Worm (Caenorhabditis elegans) whole organism, late embryonic: ENCODE results near the gene K04B12.2.

Experiments used
- C08G9.2 ChIP-seq: sonication (generic microtip); optimal IDR thresholded peaks from 2 replicates; lab custom pipeline; 2016; ENCODE audit warnings: mild to moderate bottlenecking, missing genetic modification characterization, moderate library complexity, missing compliant biosample characterization
- F13H6.1 ChIP-seq: sonication (generic microtip); optimal IDR thresholded peaks from 2 replicates; lab custom pipeline; 2016; ENCODE audit warnings: missing genetic modification characterization, missing compliant biosample characterization
- K02D7.2 ChIP-seq: sonication (generic microtip); optimal IDR thresholded peaks from 2 replicates; lab custom pipeline; 2017; ENCODE audit warnings: mild to moderate bottlenecking, missing genetic modification characterization, missing compliant biosample characterization
- K09A11.1 ChIP-seq: sonication (generic microtip); optimal IDR thresholded peaks from 2 replicates; lab custom pipeline; 2017; ENCODE audit warnings: antibody characterized with exemption, mild to moderate bottlenecking, missing genetic modification characterization, missing compliant biosample characterization; ENCODE audit not compliant: insufficient read depth
- T23F11.4 ChIP-seq: fragments of 200-800 bp; sonication (Bioruptor generic); optimal IDR thresholded peaks from 2 replicates; lab custom pipeline; 2018; ENCODE audit warnings: mild to moderate bottlenecking, missing genetic modification characterization, missing compliant biosample characterization
- Y22D7AL.16 ChIP-seq: sonication (generic microtip); optimal IDR thresholded peaks from 2 replicates; lab custom pipeline; 2016; ENCODE audit warnings: missing genetic modification characterization, missing compliant biosample characterization
- ceh-14 ChIP-seq: sonication (generic microtip); optimal IDR thresholded peaks from 2 replicates; lab custom pipeline; 2016; ENCODE audit warnings: missing genotype, missing genetic modification characterization, missing compliant biosample characterization
- ceh-2 ChIP-seq: sonication (generic microtip); optimal IDR thresholded peaks from 2 replicates; lab custom pipeline; 2016; ENCODE audit warnings: missing genotype, missing genetic modification characterization, missing compliant biosample characterization
- ceh-22 ChIP-seq: sonication (generic microtip); optimal IDR thresholded peaks from 2 replicates; lab custom pipeline; 2017; ENCODE audit warnings: missing biosample characterization, missing genetic modification characterization
- ceh-24 ChIP-seq: sonication (generic microtip); optimal IDR thresholded peaks from 2 replicates; lab custom pipeline; 2016; ENCODE audit warnings: mild to moderate bottlenecking, missing genetic modification characterization, missing compliant biosample characterization
- ceh-31 ChIP-seq: sonication (generic microtip); optimal IDR thresholded peaks from 2 replicates; lab custom pipeline; 2016; ENCODE audit warnings: missing genetic modification characterization, missing compliant biosample characterization
- ceh-34 ChIP-seq: sonication (generic microtip); optimal IDR thresholded peaks from 2 replicates; lab custom pipeline; 2016; ENCODE audit warnings: mild to moderate bottlenecking, missing genetic modification characterization, missing compliant biosample characterization
- ceh-48 ChIP-seq: sonication (generic microtip); optimal IDR thresholded peaks from 2 replicates; lab custom pipeline; 2016; ENCODE audit warnings: missing genetic modification characterization, inconsistent platforms, missing compliant biosample characterization
- ceh-6 ChIP-seq: fragments of 200-800 bp; sonication (Bioruptor generic); optimal IDR thresholded peaks from 2 replicates; lab custom pipeline; 2018; ENCODE audit warnings: mild to moderate bottlenecking, missing genetic modification characterization, missing compliant biosample characterization
- dmd-4 ChIP-seq: sonication (generic microtip); optimal IDR thresholded peaks from 2 replicates; lab custom pipeline; 2016; ENCODE audit warnings: borderline replicate concordance, missing genetic modification characterization, missing compliant biosample characterization
- dve-1 ChIP-seq: sonication (generic microtip); optimal IDR thresholded peaks from 2 replicates; lab custom pipeline; 2017; ENCODE audit warnings: antibody characterized with exemption, mild to moderate bottlenecking, missing genetic modification characterization, missing compliant biosample characterization
- elt-2 ChIP-seq: sonication (generic microtip); optimal IDR thresholded peaks from 2 replicates; lab custom pipeline; 2016; ENCODE audit warnings: missing genetic modification reagents, missing genetic modification characterization, missing compliant biosample characterization
- ets-4 ChIP-seq: sonication (generic microtip); optimal IDR thresholded peaks from 2 replicates; lab custom pipeline; 2016; ENCODE audit warnings: missing genetic modification characterization, missing compliant biosample characterization
- eyg-1 ChIP-seq: sonication (generic microtip); optimal IDR thresholded peaks from 2 replicates; lab custom pipeline; 2016; ENCODE audit warnings: missing genotype, missing genetic modification characterization, missing compliant biosample characterization
- fkh-10 ChIP-seq: fragments of 150-350 bp; optimal IDR thresholded peaks from 2 replicates; lab custom pipeline; 2014; ENCODE audit warnings: missing biosample characterization, missing genetic modification reagents, missing genetic modification characterization
- hlh-13 ChIP-seq: fragments of 200-800 bp; sonication (Bioruptor generic); optimal IDR thresholded peaks from 2 replicates; lab custom pipeline; 2018; ENCODE audit warnings: mild to moderate bottlenecking, missing genetic modification characterization, missing compliant biosample characterization
- hlh-30 ChIP-seq: sonication (generic microtip); optimal IDR thresholded peaks from 2 replicates; lab custom pipeline; 2017; ENCODE audit warnings: antibody characterized with exemption, missing genetic modification characterization, missing compliant biosample characterization; ENCODE audit not compliant: insufficient read depth
- hlh-8 ChIP-seq: sonication (generic microtip); optimal IDR thresholded peaks from 2 replicates; lab custom pipeline; 2016; ENCODE audit warnings: missing genotype, missing genetic modification characterization, missing compliant biosample characterization
- lim-6 ChIP-seq: sonication (generic microtip); optimal IDR thresholded peaks from 2 replicates; lab custom pipeline; 2016; ENCODE audit warnings: missing genetic modification characterization, missing compliant biosample characterization
- lin-11 ChIP-seq: fragments of 200-800 bp; sonication (Bioruptor generic); optimal IDR thresholded peaks from 2 replicates; lab custom pipeline; 2018; ENCODE audit warnings: mild to moderate bottlenecking, missing genetic modification characterization, missing compliant biosample characterization
- madf-2 ChIP-seq: sonication (generic microtip); optimal IDR thresholded peaks from 2 replicates; lab custom pipeline; 2017; ENCODE audit warnings: missing genetic modification characterization, missing compliant biosample characterization
- mec-3 ChIP-seq: sonication (generic microtip); optimal IDR thresholded peaks from 2 replicates; lab custom pipeline; 2016; ENCODE audit warnings: borderline replicate concordance, missing genetic modification characterization, missing compliant biosample characterization
- nfya-1 ChIP-seq: sonication (generic microtip); optimal IDR thresholded peaks from 2 replicates; lab custom pipeline; 2017; ENCODE audit warnings: missing genetic modification characterization, mild to moderate bottlenecking, missing compliant biosample characterization, antibody characterized with exemption, moderate library complexity
- nhr-11 ChIP-seq: fragments of 150-350 bp; optimal IDR thresholded peaks from 2 replicates; lab custom pipeline; 2014; ENCODE audit warnings: missing biosample characterization, missing genetic modification characterization
- nhr-232 ChIP-seq: sonication (generic microtip); optimal IDR thresholded peaks from 2 replicates; lab custom pipeline; 2016; ENCODE audit warnings: missing genetic modification characterization, missing compliant biosample characterization
- odd-2 ChIP-seq: sonication (generic microtip); optimal IDR thresholded peaks from 2 replicates; lab custom pipeline; 2017; ENCODE audit warnings: antibody characterized with exemption, mild to moderate bottlenecking, missing genetic modification characterization, missing compliant biosample characterization
- pax-1 ChIP-seq: fragments of 150-350 bp; optimal IDR thresholded peaks from 2 replicates; lab custom pipeline; 2014; ENCODE audit warnings: missing biosample characterization, missing genetic modification characterization
- pha-2 ChIP-seq: sonication (generic microtip); optimal IDR thresholded peaks from 2 replicates; lab custom pipeline; 2017; ENCODE audit warnings: mild to moderate bottlenecking, missing genetic modification characterization, missing compliant biosample characterization
- pqm-1 ChIP-seq: sonication (generic microtip); optimal IDR thresholded peaks from 2 replicates; lab custom pipeline; 2016; ENCODE audit warnings: missing genetic modification characterization, missing compliant biosample characterization
- sdc-2 ChIP-seq: sonication (generic microtip); optimal IDR thresholded peaks from 2 replicates; lab custom pipeline; 2016; ENCODE audit warnings: missing genotype, missing genetic modification characterization, missing compliant biosample characterization
- sox-2 ChIP-seq: fragments of 200-800 bp; sonication (Bioruptor generic); IDR thresholded peaks from 2 replicates; pipeline ENCODE4 v1.3.6; 2022; ENCODE audit warnings: missing genetic modification reagents, missing genetic modification characterization, missing compliant biosample characterization
- sox-4 ChIP-seq: sonication (generic microtip); optimal IDR thresholded peaks from 2 replicates; lab custom pipeline; 2017; ENCODE audit warnings: mild to moderate bottlenecking, missing genetic modification characterization, inconsistent platforms, missing compliant biosample characterization
- syd-9 ChIP-seq: sonication (generic microtip); optimal IDR thresholded peaks from 2 replicates; lab custom pipeline; 2016; ENCODE audit warnings: mild to moderate bottlenecking, missing genetic modification characterization, moderate library complexity, missing compliant biosample characterization
- tbx-7 ChIP-seq: sonication (generic microtip); optimal IDR thresholded peaks from 2 replicates; lab custom pipeline; 2016; ENCODE audit warnings: missing genotype, missing genetic modification characterization, missing compliant biosample characterization
- ttx-3 ChIP-seq: sonication (generic microtip); optimal IDR thresholded peaks from 2 replicates; lab custom pipeline; 2016; ENCODE audit warnings: missing genetic modification reagents, missing genetic modification characterization, missing compliant biosample characterization
- unc-3 ChIP-seq, 2 experiments: fragments of 200-800 bp in 1 of 2; sonication (Bioruptor generic) in 1 of 2; sonication (generic microtip) in 1 of 2; conservative IDR thresholded peaks in 1 of 2; optimal IDR thresholded peaks in 1 of 2; 2 replicates each; pipeline versions ENCODE4 v1.3.6 to Lab custom; 2016 to 2022; ENCODE audit warnings: missing compliant biosample characterization in 2 of 2, missing genetic modification characterization in 2 of 2, missing genetic modification reagents in 1 of 2
- unc-55 ChIP-seq: sonication (generic microtip); optimal IDR thresholded peaks from 2 replicates; lab custom pipeline; 2017; ENCODE audit warnings: missing biosample characterization, missing genetic modification reagents, missing genetic modification characterization

Gene K04B12.2

ce11 chrII:14416988-14417387, 20.8 kb downstream of the K04B12.2 start:
- TF ChIP-seq eyg-1 (tag; lab: Kevin White, UChicago) (no peak), tbx-7 (tag; lab: Kevin White, UChicago) (no peak), unc-55 (no peak)
- TF ChIP-seq, all 69 proteins: peak for 0

- TF ChIP-seq sox-2 (GFP tag; lab: Robert Waterston, UW) = no peak
- TF ChIP-seq lim-6 (tag; lab: Kevin White, UChicago) = no peak
- no peak for TF ChIP-seq ets-4
- no peak for TF ChIP-seq eyg-1 (tag; lab: Kevin White, UChicago)
- no peak for TF ChIP-seq nhr-11 (tag; lab: Kevin White, UChicago)
- TF ChIP-seq sdc-2 (tag; lab: Kevin White, UChicago) = no peak
- TF ChIP-seq syd-9 (tag; lab: Kevin White, UChicago) = no peak
- no peak for TF ChIP-seq ttx-3 (tag; lab: Kevin White, UChicago)
- TF ChIP-seq ceh-24 (tag; lab: Kevin White, UChicago) = no peak
- TF ChIP-seq pax-1 (tag; lab: Kevin White, UChicago) = no peak
These were observed 22.3 kb downstream of the K04B12.2 start for ce11 chrII:14415427-14415826.

DNA sequence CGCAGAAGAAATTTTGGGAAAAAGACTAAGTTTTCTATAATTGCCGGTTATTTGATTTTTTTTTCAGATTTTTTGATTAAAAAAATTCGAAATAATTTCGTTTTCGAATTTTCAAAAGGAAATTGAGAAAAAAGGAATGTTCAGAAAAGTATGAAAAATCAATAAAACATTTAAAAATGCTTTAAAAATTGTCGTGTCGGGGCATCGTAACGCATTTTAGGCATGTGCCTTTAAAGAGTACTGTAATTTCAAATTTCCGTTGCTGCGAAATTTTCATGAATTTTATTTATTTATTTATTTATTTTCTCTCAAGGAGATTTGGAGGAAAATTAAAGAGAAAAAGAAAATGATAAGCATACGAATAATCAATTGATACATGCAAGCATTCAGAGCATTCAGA, 24.1 kb downstream of the K04B12.2 start:
- TF ChIP-seq K02D7.2 (tag; lab: Kevin White, UChicago) (no peak), ceh-34 (no peak), nhr-232 (tag; lab: Kevin White, UChicago) (no peak), Y22D7AL.16 (no peak), elt-2 (no peak), K09A11.1 (no peak), ceh-48 (no peak), pha-2 (no peak), hlh-30 (no peak), lin-11 (tag; lab: Kevin White, UChicago) (no peak), ceh-2 (tag; lab: Kevin White, UChicago) (no peak), ceh-14 (tag; lab: Kevin White, UChicago) (no peak), ceh-6 (GFP tag; lab: Kevin White, UChicago) (no peak), sdc-2 (tag; lab: Kevin White, UChicago) (no peak), pqm-1 (tag; lab: Kevin White, UChicago) (no peak), dmd-4 (tag; lab: Kevin White, UChicago) (no peak), odd-2 (no peak), sox-4 (no peak)

DNA sequence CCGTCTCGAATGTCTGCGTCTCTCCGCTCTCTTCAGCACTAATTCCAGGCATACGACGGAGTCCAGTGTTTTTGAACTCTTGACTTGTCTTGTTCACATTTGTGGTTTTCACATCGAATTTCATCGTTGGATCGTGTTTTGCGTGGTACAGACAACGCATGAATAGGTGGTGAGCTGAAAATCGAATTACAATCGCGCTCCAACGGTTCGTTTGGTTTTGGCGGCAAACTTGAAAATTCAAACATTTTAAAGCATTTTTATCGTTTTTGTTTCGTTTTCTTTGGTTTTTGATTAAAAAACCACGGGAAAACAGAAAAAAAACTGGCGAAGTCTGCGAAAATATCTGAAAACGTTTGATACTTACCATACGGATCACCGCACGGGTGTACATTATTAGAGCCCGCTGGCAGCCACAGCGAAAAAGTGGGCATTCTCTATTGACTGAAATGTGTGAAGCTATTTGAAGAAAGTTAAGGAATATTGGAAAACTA, 24.7 kb downstream of the K04B12.2 start, which contains the start of gene exl-1:
exl-1 (minus strand) TSS at position 441 of the 491 bp plus-strand sequence.
- TF ChIP-seq mec-3 (tag; lab: Kevin White, UChicago) (no peak), F13H6.1 (tag; lab: Kevin White, UChicago) (no peak), C08G9.2 (no peak)

DNA sequence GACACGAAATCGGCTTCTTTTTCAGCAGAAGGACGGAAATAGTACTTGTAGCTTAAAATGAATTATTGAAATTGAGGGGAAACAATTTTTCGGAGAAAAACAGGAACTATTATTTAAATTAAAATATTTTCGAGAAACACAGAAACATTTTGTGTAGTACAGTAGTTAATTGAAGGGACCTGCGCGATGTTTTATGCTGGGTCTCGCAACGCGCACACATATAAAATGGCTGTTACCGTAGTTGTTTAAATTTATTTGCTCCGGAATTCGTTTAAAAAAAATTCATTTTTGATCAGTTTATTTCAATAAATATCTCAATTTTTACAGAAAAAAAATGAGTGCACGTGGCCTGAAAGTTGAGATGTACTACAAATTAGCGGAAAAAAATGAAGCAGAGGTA, 27.0 kb downstream of the K04B12.2 start, which contains the start of gene dsb-2:
dsb-2 (plus strand) TSS at position 328 of the 400 bp plus-strand sequence.
- TF ChIP-seq sox-4 (no peak), eyg-1 (tag; lab: Kevin White, UChicago) (no peak), nhr-232 (tag; lab: Kevin White, UChicago) (no peak), ceh-48 (no peak)

DNA sequence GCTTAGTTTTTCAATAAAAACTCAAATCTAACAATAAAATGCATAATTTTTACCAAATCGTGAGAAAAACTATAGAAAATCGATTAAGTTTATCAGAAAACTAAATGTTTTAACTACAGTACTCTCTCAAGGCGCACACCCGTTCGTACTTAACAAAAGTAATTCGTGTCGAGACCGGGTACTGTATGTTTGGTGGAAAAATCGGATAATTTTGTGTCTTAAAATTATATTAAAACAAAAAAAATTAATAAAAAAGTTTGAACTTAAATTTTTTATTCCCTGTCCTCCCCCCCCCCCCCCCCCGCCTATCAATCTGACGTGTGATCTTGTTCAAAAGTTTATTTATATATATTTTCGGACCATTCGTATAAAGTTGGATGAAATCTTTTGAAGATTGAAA, 29.5 kb downstream of the K04B12.2 start, which contains the start of gene F26H11.4:
F26H11.4 (plus strand) TSS at position 301 of the 400 bp plus-strand sequence.
- TF ChIP-seq hlh-30 (no peak), elt-2 (no peak), ceh-22 (no peak), fkh-10 (GFP tag; lab: Kevin White, UChicago) (no peak), hlh-8 (tag; lab: Kevin White, UChicago) (no peak), ceh-6 (GFP tag; lab: Kevin White, UChicago) (no peak), nfya-1 (tag; lab: Kevin White, UChicago) (no peak), ceh-34 (no peak), lin-11 (tag; lab: Kevin White, UChicago) (no peak), dve-1 (no peak), unc-3 (GFP tag; conservative IDR thresholded peaks at IDR 0.05; lab: Robert Waterston, UW) (no peak), unc-3 (tag; optimal IDR thresholded peaks at IDR 0.05; lab: Kevin White, UChicago) (no peak), mec-3 (tag; lab: Kevin White, UChicago) (no peak), T23F11.4 (GFP tag; lab: Kevin White, UChicago) (no peak), hlh-13 (GFP tag; lab: Kevin White, UChicago) (no peak), nhr-11 (tag; lab: Kevin White, UChicago) (no peak), C08G9.2 (no peak), ceh-31 (tag; lab: Kevin White, UChicago) (no peak), madf-2 (no peak)
